Worm (Caenorhabditis elegans) whole organism, L1 larva: ENCODE measurements around the gene anmt-2.

ENCODE experiments used
- ama-1 ChIP-seq: fragments of 150-350 bp; optimal IDR thresholded peaks from 2 replicates; lab custom pipeline; 2014
- ets-5 ChIP-seq: fragments of 200-800 bp; sonication (Bioruptor generic); IDR thresholded peaks from 2 replicates; pipeline ENCODE4 v1.3.6; 2022; ENCODE audit warnings: missing genetic modification characterization, missing compliant biosample characterization
- lin-15B ChIP-seq: fragments of 150-350 bp; sonication (generic microtip); optimal IDR thresholded peaks from 3 replicates; lab custom pipeline; 2014; ENCODE audit warnings: missing biosample characterization, missing genetic modification characterization
- mdl-1 ChIP-seq, 2 experiments: fragments of 150-350 bp; optimal IDR thresholded peaks; 2 replicates each; lab custom pipeline; 2014 to 2017; ENCODE audit warnings: missing biosample characterization in 2 of 2, missing genetic modification characterization in 2 of 2, inconsistent platforms in 1 of 2
- nhr-19 ChIP-seq: fragments of 200-800 bp; sonication (Bioruptor generic); conservative IDR thresholded peaks from 2 replicates; pipeline ENCODE4 v1.3.6; 2022; ENCODE audit warnings: missing genetic modification characterization, missing compliant biosample characterization
- nhr-237 ChIP-seq: fragments of 150-350 bp; optimal IDR thresholded peaks from 2 replicates; lab custom pipeline; 2014; ENCODE audit warnings: missing biosample characterization, missing genetic modification characterization
- nhr-77 ChIP-seq: fragments of 150-350 bp; optimal IDR thresholded peaks from 2 replicates; lab custom pipeline; 2014; ENCODE audit warnings: missing biosample characterization, missing genetic modification characterization
- nhr-90 ChIP-seq: sonication (generic microtip); optimal IDR thresholded peaks from 2 replicates; lab custom pipeline; 2016; ENCODE audit warnings: mild to moderate bottlenecking, missing genetic modification characterization, missing compliant biosample characterization; ENCODE audit not compliant: poor library complexity
- pqm-1 ChIP-seq: sonication (generic microtip); optimal IDR thresholded peaks from 3 replicates; lab custom pipeline; 2017; ENCODE audit warnings: missing biosample characterization, missing genetic modification characterization
- skn-1 ChIP-seq: fragments of 150-350 bp; optimal IDR thresholded peaks from 2 replicates; lab custom pipeline; 2014; ENCODE audit warnings: missing biosample characterization, missing genetic modification characterization
- unc-62 ChIP-seq: fragments of 150-350 bp; optimal IDR thresholded peaks from 2 replicates; lab custom pipeline; 2014; ENCODE audit warnings: missing biosample characterization, missing genetic modification reagents, missing genetic modification characterization

DNA sequence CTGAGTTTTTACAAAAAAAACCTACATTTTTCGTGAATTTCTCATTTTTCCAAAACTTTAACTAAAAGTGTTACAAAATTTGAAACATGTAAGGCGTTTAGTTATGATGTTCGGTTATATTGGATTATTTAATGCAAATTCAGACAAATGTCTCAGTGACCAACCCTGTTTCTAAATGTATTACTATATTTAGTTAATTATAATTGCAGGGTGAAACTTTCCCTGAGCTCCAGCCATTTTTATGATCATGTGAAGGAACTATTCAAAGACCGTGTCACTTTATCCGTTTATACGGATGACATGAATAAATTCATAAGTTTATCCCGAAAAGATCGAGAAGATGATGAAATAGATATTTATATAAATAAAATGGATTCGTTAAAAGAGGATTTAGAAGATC lies 33.3 kb upstream of the anmt-2 start, which contains the start of gene C23G10.5:
- no peak for TF ChIP-seq mdl-1 (tag; optimal IDR thresholded peaks at IDR 0.05; lab: Kevin White, UChicago)
- TF ChIP-seq ets-5 (GFP tag; lab: Robert Waterston, UW): no peak
- TF ChIP-seq lin-15B (tag; lab: Kevin White, UChicago): no peak
- TF ChIP-seq nhr-90 (tag; lab: Kevin White, UChicago): no peak
- no peak for TF ChIP-seq nhr-237 (tag; lab: Kevin White, UChicago)
- TF ChIP-seq nhr-77 (tag; lab: Kevin White, UChicago): no peak
- no peak for TF ChIP-seq ama-1 (lab: Kevin White, UChicago)
- TF ChIP-seq skn-1: no peak
- TF ChIP-seq unc-62 (GFP tag; lab: Kevin White, UChicago): no peak
- no peak for TF ChIP-seq pqm-1
- TF ChIP-seq nhr-19 (GFP tag; lab: Robert Waterston, UW): no peak
